Fruit fly (Drosophila melanogaster): Measurements from ENCODE around the gene SNF4Agamma.

The SNF4Agamma gene

dm6 chr3R:21112742-21113465 is 27.6 kb upstream of the SNF4Agamma start (continued):
- no peak for TF ChIP-seq sna (GFP tag; IDR thresholded peaks at IDR 0.05; ENCODE audit: partially characterized antibody)
- TF ChIP-seq MTF-1 (GFP tag; optimal IDR thresholded peaks at IDR 0.05; ENCODE audit: borderline replicate concordance), result peak; percentile 89
- TF ChIP-seq dpn (GFP tag; optimal IDR thresholded peaks at IDR 0.05), result peak; percentile 90
- no peak for TF ChIP-seq cg (GFP tag; optimal IDR thresholded peaks at IDR 0.05)
- TF ChIP-seq CG8388 (GFP tag; optimal IDR thresholded peaks at IDR 0.05), result peak; percentile 89
- TF ChIP-seq Antp (GFP tag; optimal IDR thresholded peaks at IDR 0.05), result peak; percentile 88
- peak; percentile 87 for TF ChIP-seq Dip3 (GFP tag; optimal IDR thresholded peaks at IDR 0.05)
- TF ChIP-seq CkIIα-i1 (GFP tag; IDR thresholded peaks at IDR 0.05), result no peak; the same call in 1 of the 2 replicates
- peak; percentile 68; the same call in 2 of the 3 replicates for TF ChIP-seq CG11093 (GFP tag; IDR thresholded peaks at IDR 0.05)
- peak; percentile 88 for TF ChIP-seq NK7.1 (GFP tag; optimal IDR thresholded peaks at IDR 0.05)
- TF ChIP-seq oc (tag; optimal IDR thresholded peaks at IDR 0.05), result peak; percentile 91
- peak; percentile 60 for TF ChIP-seq CG12104 (GFP tag; optimal IDR thresholded peaks at IDR 0.05)
- TF ChIP-seq ems (GFP tag; optimal IDR thresholded peaks at IDR 0.05), result peak; percentile 60
- peak; percentile 89 for TF ChIP-seq CG18262 (tag; optimal IDR thresholded peaks at IDR 0.05)
- peak; percentile 89 for TF ChIP-seq ranshi (GFP tag; IDR thresholded peaks at IDR 0.05)
- no peak for TF ChIP-seq D (optimal IDR thresholded peaks at IDR 0.05)
- peak; percentile 60 for TF ChIP-seq D (GFP tag; optimal IDR thresholded peaks at IDR 0.05)
- peak; percentile 68 for TF ChIP-seq toy (GFP tag; IDR thresholded peaks at IDR 0.05)
- peak; percentile 86 for TF ChIP-seq CG10366 (GFP tag; IDR thresholded peaks at IDR 0.05)
- TF ChIP-seq scrt (GFP tag; optimal IDR thresholded peaks at IDR 0.05), result peak; percentile 84
- peak; percentile 82 for TF ChIP-seq CG32772 (GFP tag; IDR thresholded peaks at IDR 0.05)
- TF ChIP-seq unpg (GFP tag; optimal IDR thresholded peaks at IDR 0.05), result peak; percentile 92
- TF ChIP-seq Bgb (GFP tag; IDR thresholded peaks at IDR 0.05; ENCODE audit: partially characterized antibody), result no peak
- TF ChIP-seq cad (GFP tag; optimal IDR thresholded peaks at IDR 0.05), result no peak
- TF ChIP-seq caup (GFP tag; optimal IDR thresholded peaks at IDR 0.05; ENCODE audit: severe bottlenecking), result peak; percentile 89
- no peak for TF ChIP-seq CG9797 (GFP tag; optimal IDR thresholded peaks at IDR 0.05)
- TF ChIP-seq YL-1 (GFP tag; optimal IDR thresholded peaks at IDR 0.05), result peak; percentile 45
- peak; percentile 82 for TF ChIP-seq CG15696 (tag; optimal IDR thresholded peaks at IDR 0.05)
- peak; percentile 78 for TF ChIP-seq CG3065 (GFP tag; optimal IDR thresholded peaks at IDR 0.05)
- TF ChIP-seq hb (GFP tag; IDR thresholded peaks at IDR 0.05; ENCODE audit: partially characterized antibody), result no peak
- TF ChIP-seq prd (optimal IDR thresholded peaks at IDR 0.05), result no peak
- TF ChIP-seq prd (GFP tag; IDR thresholded peaks at IDR 0.05), result peak; percentile 90
- peak; percentile 57 for TF ChIP-seq CG8359 (GFP tag; optimal IDR thresholded peaks at IDR 0.05; ENCODE audit: borderline replicate concordance)
- no peak for TF ChIP-seq Opbp (GFP tag; IDR thresholded peaks at IDR 0.05; ENCODE audit: partially characterized antibody)
- peak; percentile 91 for TF ChIP-seq lilli (GFP tag; optimal IDR thresholded peaks at IDR 0.05)
- TF ChIP-seq chm (GFP tag; IDR thresholded peaks at IDR 0.05), result peak; percentile 89
- peak; percentile 82 for TF ChIP-seq sima (GFP tag; optimal IDR thresholded peaks at IDR 0.05)
- TF ChIP-seq CG34224 (GFP tag; IDR thresholded peaks at IDR 0.05; ENCODE audit: partially characterized antibody), result no peak
- TF ChIP-seq ssp (GFP tag; IDR thresholded peaks at IDR 0.05), result peak; percentile 62
- TF ChIP-seq CG33557 (GFP tag; optimal IDR thresholded peaks at IDR 0.05), result peak; percentile 40
- TF ChIP-seq CG8290 (GFP tag; optimal IDR thresholded peaks at IDR 0.05), result peak; percentile 67
- peak in 1 of 2 experiments; percentile 92 for TF ChIP-seq CG8290 (tag; optimal IDR thresholded peaks at IDR 0.05)
- TF ChIP-seq CG4854 (GFP tag; optimal IDR thresholded peaks at IDR 0.05), result peak; percentile 78
- TF ChIP-seq CG16815 (GFP tag; optimal IDR thresholded peaks at IDR 0.05), result peak; percentile 45
- TF ChIP-seq CG4424 (GFP tag; optimal IDR thresholded peaks at IDR 0.05), result peak; percentile 15
- peak; percentile 80 for TF ChIP-seq luna (GFP tag; optimal IDR thresholded peaks at IDR 0.05)
- TF ChIP-seq CG8944 (GFP tag; optimal IDR thresholded peaks at IDR 0.05), result peak; percentile 61
- peak; percentile 88 for TF ChIP-seq CG10209 (GFP tag; optimal IDR thresholded peaks at IDR 0.05)
- TF ChIP-seq odd (GFP tag; optimal IDR thresholded peaks at IDR 0.05), result peak; percentile 80
